Worm (Caenorhabditis elegans): ENCODE data around the gene C07E3.8.

DNA sequence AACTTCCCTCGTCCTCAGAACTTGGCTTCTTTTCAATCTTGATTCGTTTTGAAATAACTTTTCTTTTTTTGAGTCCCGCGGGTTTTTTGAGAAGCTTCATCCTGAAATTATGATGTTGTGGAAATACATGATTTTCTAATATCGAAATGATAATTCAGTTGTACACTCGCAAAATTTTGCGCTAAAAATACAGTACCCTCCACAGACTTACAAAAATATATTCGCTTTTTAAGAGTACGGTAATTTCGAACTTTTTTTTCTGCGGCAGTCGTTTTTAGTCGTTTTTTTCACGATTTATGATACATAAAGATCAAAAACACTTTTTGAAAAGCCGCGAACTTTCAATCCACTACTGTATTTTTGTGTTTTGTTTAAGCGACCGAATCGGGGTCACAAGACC, 7.1 kb upstream of the C07E3.8 start, which contains the start of gene pro-2:
- TF ChIP-seq F57C9.4 (tag; optimal IDR thresholded peaks at IDR 0.05) (no peak), unc-130 (GFP tag; optimal IDR thresholded peaks at IDR 0.05) (no peak), Y53F4B.3 (GFP tag; IDR thresholded peaks at IDR 0.05) (no peak), lin-35 (GFP tag; optimal IDR thresholded peaks at IDR 0.05) (no peak), lin-54 (GFP tag; optimal IDR thresholded peaks at IDR 0.05) (no peak), tlf-1 (GFP tag; optimal IDR thresholded peaks at IDR 0.05) (no peak), dpl-1 (GFP tag; optimal IDR thresholded peaks at IDR 0.05) (no peak), rcor-1 (GFP tag; IDR thresholded peaks at IDR 0.05) (no peak), B0336.3 (GFP tag; IDR thresholded peaks at IDR 0.05) (no peak), snpc-4 (GFP tag; optimal IDR thresholded peaks at IDR 0.05) (no peak), snpc-4 (tag; optimal IDR thresholded peaks at IDR 0.05) (no peak), Y53G8AR.9 (GFP tag; conservative IDR thresholded peaks at IDR 0.05) (no peak), nhr-90 (tag; optimal IDR thresholded peaks at IDR 0.05) (no peak), rpc-1 (optimal IDR thresholded peaks at IDR 0.05) (no peak), rpc-1 (tag; optimal IDR thresholded peaks at IDR 0.05) (no peak), tbp1 (GFP tag; optimal IDR thresholded peaks at IDR 0.05) (no peak)

All from whole organism, young adult.